Fruit fly (Drosophila melanogaster): Measurements from ENCODE around the gene Atg4a.
A peak's percentile ranks its signal among the peaks of the same experiment; 100 is the strongest.

Atg4a gene

dm6 chr2L:1082668-1083067 lies 2.0 kb downstream of the Atg4a start:
- TF ChIP-seq dsx (GFP tag; optimal IDR thresholded peaks at IDR 0.05; ENCODE audit: poor library complexity, severe bottlenecking) (no peak), Sox14 (GFP tag; optimal IDR thresholded peaks at IDR 0.05) (no peak), Ets96B (tag; optimal IDR thresholded peaks at IDR 0.05) (no peak), CG16779 (tag; optimal IDR thresholded peaks at IDR 0.05) (no peak), CG3032 (tag; optimal IDR thresholded peaks at IDR 0.05) (no peak), Hr39 (GFP tag; optimal IDR thresholded peaks at IDR 0.05) (no peak), net (GFP tag; optimal IDR thresholded peaks at IDR 0.05) (no peak), CG10669 (GFP tag; optimal IDR thresholded peaks at IDR 0.05) (no peak), CG11902 (GFP tag; optimal IDR thresholded peaks at IDR 0.05) (no peak), CG15336 (GFP tag; IDR thresholded peaks at IDR 0.05) (no peak), CG11294 (GFP tag; IDR thresholded peaks at IDR 0.05) (no peak), CG10631 (GFP tag; optimal IDR thresholded peaks at IDR 0.05) (no peak), CG8632 (GFP tag; optimal IDR thresholded peaks at IDR 0.05) (no peak), Sox15 (GFP tag; optimal IDR thresholded peaks at IDR 0.05) (no peak), Met (GFP tag; optimal IDR thresholded peaks at IDR 0.05) (no peak), Ets21C (GFP tag; optimal IDR thresholded peaks at IDR 0.05) (no peak), Hr38 (GFP tag; optimal IDR thresholded peaks at IDR 0.05) (no peak)

dm6 chr2L:1086312-1086906 lies 5.7 kb downstream of the Atg4a start:
- TF ChIP-seq CG3919 (GFP tag; optimal IDR thresholded peaks at IDR 0.05) (peak; percentile 29), dsx (GFP tag; optimal IDR thresholded peaks at IDR 0.05; ENCODE audit: poor library complexity, severe bottlenecking) (no peak), CG7368 (GFP tag; optimal IDR thresholded peaks at IDR 0.05) (no peak), Hr38 (GFP tag; optimal IDR thresholded peaks at IDR 0.05) (peak; percentile 14), CG8319 (GFP tag; optimal IDR thresholded peaks at IDR 0.05) (no peak), Lpt (GFP tag; optimal IDR thresholded peaks at IDR 0.05) (no peak), Met (GFP tag; optimal IDR thresholded peaks at IDR 0.05) (no peak), CG15336 (GFP tag; IDR thresholded peaks at IDR 0.05) (0 out of 2 replicates have a peak, but pooled peaks have one; percentile 27), CG8632 (GFP tag; optimal IDR thresholded peaks at IDR 0.05) (no peak), lz (GFP tag; optimal IDR thresholded peaks at IDR 0.05) (no peak), CG34406 (GFP tag; optimal IDR thresholded peaks at IDR 0.05) (no peak), CG11902 (GFP tag; optimal IDR thresholded peaks at IDR 0.05) (no peak), net (GFP tag; optimal IDR thresholded peaks at IDR 0.05) (no peak), eg (GFP tag; IDR thresholded peaks at IDR 0.05) (peak; percentile 53; the same call in 1 of the 3 replicates), CG6163 (GFP tag; IDR thresholded peaks at IDR 0.05) (peak; percentile 58; the same call in 1 of the 3 replicates), Ets21C (GFP tag; optimal IDR thresholded peaks at IDR 0.05) (no peak), CG11294 (GFP tag; IDR thresholded peaks at IDR 0.05) (0 out of 2 replicates have a peak, but pooled peaks have one; percentile 21), vri (GFP tag; optimal IDR thresholded peaks at IDR 0.05) (no peak), CG9139 (GFP tag; optimal IDR thresholded peaks at IDR 0.05) (no peak), salr (GFP tag; optimal IDR thresholded peaks at IDR 0.05) (no peak), CG16779 (tag; optimal IDR thresholded peaks at IDR 0.05) (no peak), Hr4 (GFP tag; optimal IDR thresholded peaks at IDR 0.05) (no peak), CG6854 (GFP tag; optimal IDR thresholded peaks at IDR 0.05) (no peak), CG3032 (tag; optimal IDR thresholded peaks at IDR 0.05) (no peak), Blimp-1 (GFP tag; optimal IDR thresholded peaks at IDR 0.05) (no peak), Eip75B (GFP tag; optimal IDR thresholded peaks at IDR 0.05) (no peak), CG6276 (GFP tag; optimal IDR thresholded peaks at IDR 0.05) (no peak), topi (GFP tag; optimal IDR thresholded peaks at IDR 0.05) (no peak), fkh (GFP tag; optimal IDR thresholded peaks at IDR 0.05) (no peak), OdsH (GFP tag; optimal IDR thresholded peaks at IDR 0.05) (no peak), Ets96B (tag; optimal IDR thresholded peaks at IDR 0.05) (peak; percentile 29), Gug (GFP tag; IDR thresholded peaks at IDR 0.05) (peak; percentile 40), CG11762 (GFP tag; optimal IDR thresholded peaks at IDR 0.05; ENCODE audit: insufficient read depth) (no peak), Hr39 (GFP tag; optimal IDR thresholded peaks at IDR 0.05) (no peak), acj6 (GFP tag; optimal IDR thresholded peaks at IDR 0.05) (peak; percentile 29), CG32006 (GFP tag; optimal IDR thresholded peaks at IDR 0.05) (no peak), Sox14 (GFP tag; optimal IDR thresholded peaks at IDR 0.05) (peak; percentile 22), fd59A (GFP tag; optimal IDR thresholded peaks at IDR 0.05) (no peak), dac (GFP tag; optimal IDR thresholded peaks at IDR 0.05) (no peak), achi (GFP tag; optimal IDR thresholded peaks at IDR 0.05) (peak; percentile 34), Smox (GFP tag; optimal IDR thresholded peaks at IDR 0.05) (no peak), fd85E (GFP tag; optimal IDR thresholded peaks at IDR 0.05) (no peak), CG31627 (GFP tag; optimal IDR thresholded peaks at IDR 0.05) (peak; percentile 21), cyc (GFP tag; optimal IDR thresholded peaks at IDR 0.05) (peak; percentile 20), CG6792 (GFP tag; optimal IDR thresholded peaks at IDR 0.05) (no peak)

Measured in whole organism, prepupa.